Fruit fly (Drosophila melanogaster) whole organism, pupa: ENCODE results near the gene Irk1.

Source experiments
- CG17806 ChIP-seq: fragments of 200-800 bp; sonication (Bioruptor generic); optimal IDR thresholded peaks from 2 replicates; lab custom pipeline; 2018; ENCODE audit warnings: missing biosample characterization, mild to moderate bottlenecking, missing genetic modification characterization, moderate library complexity
- CG32121 ChIP-seq: fragments of 200-800 bp; sonication (Bioruptor generic); IDR thresholded peaks from 2 replicates; pipeline ENCODE4 v1.3.6; 2022; ENCODE audit warnings: missing biosample characterization, missing genetic modification characterization
- CG34367 ChIP-seq: fragments of 200-800 bp; sonication (Bioruptor generic); optimal IDR thresholded peaks from 2 replicates; lab custom pipeline; 2018; ENCODE audit warnings: missing biosample characterization, mild to moderate bottlenecking, missing genetic modification characterization
- CG4496 ChIP-seq: fragments of 200-800 bp; sonication (Bioruptor generic); IDR thresholded peaks from 3 replicates; pipeline ENCODE4 v1.3.6; 2022; ENCODE audit warnings: missing biosample characterization, missing genetic modification characterization
- CG8301 ChIP-seq: fragments of 200-800 bp; sonication (Bioruptor generic); optimal IDR thresholded peaks from 2 replicates; lab custom pipeline; 2018; ENCODE audit warnings: missing biosample characterization, mild to moderate bottlenecking, missing genetic modification characterization
- Pif1B ChIP-seq: fragments of 200-800 bp; sonication (Bioruptor generic); optimal IDR thresholded peaks from 3 replicates; lab custom pipeline; 2016; ENCODE audit warnings: missing biosample characterization, missing genetic modification characterization
- rn ChIP-seq: fragments of 200-800 bp; sonication (Bioruptor generic); IDR thresholded peaks from 2 replicates; pipeline ENCODE4 v1.3.6; 2022; ENCODE audit warnings: missing biosample characterization, missing genetic modification characterization

DNA sequence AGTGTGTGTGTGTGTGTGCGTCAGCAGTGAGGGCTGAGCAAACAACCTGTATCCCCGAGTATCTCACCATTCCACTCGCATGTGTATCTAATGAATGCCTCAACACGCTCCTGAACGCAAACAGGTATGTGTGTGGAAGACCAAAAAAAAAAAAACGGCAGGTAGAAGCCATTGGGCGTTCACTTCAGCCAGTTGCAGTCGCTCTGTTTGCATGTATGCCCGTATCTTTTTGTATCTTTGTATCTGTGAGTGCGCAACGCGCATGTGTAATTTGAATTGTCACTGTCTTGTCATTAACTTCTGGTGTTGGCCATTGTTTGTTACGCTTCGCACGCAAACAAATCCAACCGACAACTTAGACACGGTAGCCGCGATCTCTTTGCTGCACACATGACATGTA is 25.3 kb downstream of the Irk1 start:
- TF ChIP-seq Pif1B (GFP tag; lab: Kevin White, UChicago) (no peak), rn (GFP tag; lab: Robert Waterston, UW) (no peak), CG8301 (tag; lab: Kevin White, UChicago) (no peak), CG4496 (GFP tag; lab: Robert Waterston, UW) (no peak), CG34367 (tag; lab: Kevin White, UChicago) (no peak), CG32121 (no peak), CG17806 (tag; lab: Kevin White, UChicago) (no peak)
